Fruit fly (Drosophila melanogaster) whole organism, wandering third instar larva: Measurements from ENCODE around the gene CG4815.

ENCODE experiments used
- Hr78 ChIP-seq: fragments of >200 bp; optimal IDR thresholded peaks from 2 replicates; lab custom pipeline; 2017; ENCODE audit warnings: missing biosample characterization, missing genetic modification characterization
- dmrt93B ChIP-seq: fragments of 200-800 bp; sonication (Bioruptor generic); optimal IDR thresholded peaks from 2 replicates; lab custom pipeline; 2018; ENCODE audit warnings: missing biosample characterization, mild to moderate bottlenecking, missing genetic modification characterization
- ey ChIP-seq: fragments of 200-800 bp; sonication (Bioruptor generic); optimal IDR thresholded peaks from 2 replicates; lab custom pipeline; 2016; ENCODE audit warnings: missing biosample characterization, missing genetic modification characterization
- rgr ChIP-seq: fragments of 200-800 bp; sonication (Bioruptor generic); optimal IDR thresholded peaks from 3 replicates; lab custom pipeline; 2016; ENCODE audit warnings: missing biosample characterization, mild to moderate bottlenecking, missing genetic modification characterization
- usp ChIP-seq: fragments of >200 bp; optimal IDR thresholded peaks from 2 replicates; lab custom pipeline; 2017; ENCODE audit warnings: missing biosample characterization, missing genetic modification characterization
- woc ChIP-seq: sonication (Bioruptor generic); optimal IDR thresholded peaks from 2 replicates; lab custom pipeline; 2016; ENCODE audit warnings: missing biosample characterization, mild to moderate bottlenecking, missing genetic modification characterization

dm6 chr3R:28026315-28026714, 35.8 kb upstream of the CG4815 start, which contains the start of gene trv:
- TF ChIP-seq rgr (GFP tag; lab: Kevin White, UChicago): no peak
- no peak for TF ChIP-seq Hr78
- no peak for TF ChIP-seq usp
- TF ChIP-seq dmrt93B (GFP tag; lab: Kevin White, UChicago): no peak
- no peak for TF ChIP-seq woc (GFP tag; lab: Kevin White, UChicago)
- no peak for TF ChIP-seq ey (GFP tag; lab: Kevin White, UChicago)
